Worm (Caenorhabditis elegans) whole organism, L2 larva: ENCODE results near the gene C16C10.9.
A peak's percentile ranks its signal among the peaks of the same experiment; 100 is the strongest.

Experiments used
- C34F6.9 ChIP-seq: fragments of 150-350 bp; optimal IDR thresholded peaks from 2 replicates; lab custom pipeline; 2014; ENCODE audit warnings: missing biosample characterization, missing genetic modification characterization
- F13H6.1 ChIP-seq: sonication (generic microtip); optimal IDR thresholded peaks from 2 replicates; lab custom pipeline; 2016; ENCODE audit warnings: missing genetic modification characterization, missing compliant biosample characterization
- R02D3.7 ChIP-seq: fragments of 150-350 bp; optimal IDR thresholded peaks from 2 replicates; lab custom pipeline; 2014; ENCODE audit warnings: missing biosample characterization, missing genetic modification characterization
- ZK546.5 ChIP-seq: sonication (generic microtip); optimal IDR thresholded peaks from 2 replicates; lab custom pipeline; 2017; ENCODE audit warnings: missing biosample characterization, missing genetic modification characterization
- aly-2 ChIP-seq: fragments of 150-350 bp; optimal IDR thresholded peaks from 2 replicates; lab custom pipeline; 2014; ENCODE audit warnings: missing biosample characterization, missing genetic modification characterization
- ama-1 ChIP-seq: fragments of 150-350 bp; optimal IDR thresholded peaks from 2 replicates; lab custom pipeline; 2018; ENCODE audit warnings: inconsistent platforms
- blmp-1 ChIP-seq: sonication (generic microtip); optimal IDR thresholded peaks from 2 replicates; lab custom pipeline; 2017; ENCODE audit warnings: missing genetic modification characterization, mild to moderate bottlenecking, missing compliant biosample characterization, antibody characterized with exemption, moderate library complexity; ENCODE audit not compliant: insufficient read depth
- ceh-16 ChIP-seq: fragments of 150-350 bp; optimal IDR thresholded peaks from 2 replicates; lab custom pipeline; 2014; ENCODE audit warnings: missing biosample characterization, missing genetic modification characterization
- ceh-82 ChIP-seq: fragments of 150-350 bp; optimal IDR thresholded peaks from 2 replicates; lab custom pipeline; 2014; ENCODE audit warnings: missing biosample characterization, missing genetic modification characterization
- dmd-4 ChIP-seq: sonication (generic microtip); optimal IDR thresholded peaks from 2 replicates; lab custom pipeline; 2017; ENCODE audit warnings: missing biosample characterization, missing genetic modification characterization
- gmeb-1 ChIP-seq: fragments of 150-350 bp; optimal IDR thresholded peaks from 2 replicates; lab custom pipeline; 2014; ENCODE audit warnings: missing biosample characterization, missing genetic modification characterization
- lin-11 ChIP-seq: fragments of 150-350 bp; sonication (generic microtip); optimal IDR thresholded peaks from 2 replicates; lab custom pipeline; 2014; ENCODE audit warnings: missing biosample characterization, missing genetic modification characterization, inconsistent platforms, mixed read lengths
- lin-13 ChIP-seq: fragments of 150-350 bp; optimal IDR thresholded peaks from 2 replicates; lab custom pipeline; 2014; ENCODE audit warnings: missing biosample characterization, missing genetic modification reagents, missing genetic modification characterization
- lin-39 ChIP-seq: fragments of 150-350 bp; optimal IDR thresholded peaks from 2 replicates; lab custom pipeline; 2014; ENCODE audit warnings: missing biosample characterization, missing genetic modification reagents, missing genetic modification characterization
- lsy-2 ChIP-seq, 2 experiments: fragments of 150-350 bp in 1 of 2; sonication (generic microtip) in 1 of 2; optimal IDR thresholded peaks; 2 replicates each; lab custom pipeline; 2014 to 2017; ENCODE audit warnings: missing biosample characterization in 2 of 2, missing genetic modification characterization in 2 of 2
- mab-5 ChIP-seq: fragments of 150-350 bp; optimal IDR thresholded peaks from 2 replicates; lab custom pipeline; 2014; ENCODE audit warnings: missing biosample characterization, missing genetic modification characterization
- mbf-1 ChIP-seq: sonication (generic microtip); optimal IDR thresholded peaks from 2 replicates; lab custom pipeline; 2017; ENCODE audit warnings: missing biosample characterization, missing genetic modification characterization
- mdl-1 ChIP-seq, 2 experiments: fragments of 150-350 bp in 1 of 2; sonication (generic microtip) in 1 of 2; optimal IDR thresholded peaks; 2 replicates each; lab custom pipeline; 2017; ENCODE audit warnings: missing biosample characterization in 2 of 2, missing genetic modification characterization in 2 of 2
- nhr-12 ChIP-seq: fragments of 150-350 bp; optimal IDR thresholded peaks from 2 replicates; lab custom pipeline; 2014; ENCODE audit warnings: missing biosample characterization, missing genetic modification characterization
- nhr-129 ChIP-seq: fragments of 150-350 bp; optimal IDR thresholded peaks from 2 replicates; lab custom pipeline; 2014; ENCODE audit warnings: missing biosample characterization, missing genetic modification characterization
- nhr-21 ChIP-seq: fragments of 150-350 bp; optimal IDR thresholded peaks from 2 replicates; lab custom pipeline; 2014; ENCODE audit warnings: missing biosample characterization, missing genetic modification characterization
- nhr-23 ChIP-seq: fragments of 150-350 bp; optimal IDR thresholded peaks from 2 replicates; lab custom pipeline; 2014; ENCODE audit warnings: missing biosample characterization, missing genetic modification reagents, missing genetic modification characterization
- nhr-237 ChIP-seq: fragments of 150-350 bp; optimal IDR thresholded peaks from 2 replicates; lab custom pipeline; 2014; ENCODE audit warnings: missing biosample characterization, missing genetic modification characterization
- nhr-77 ChIP-seq: fragments of 150-350 bp; optimal IDR thresholded peaks from 2 replicates; lab custom pipeline; 2014; ENCODE audit warnings: missing biosample characterization, missing genetic modification characterization
- sem-4 ChIP-seq: fragments of 150-350 bp; optimal IDR thresholded peaks from 2 replicates; lab custom pipeline; 2014; ENCODE audit warnings: missing biosample characterization, missing genetic modification reagents, missing genetic modification characterization
- skn-1 ChIP-seq: sonication (generic microtip); optimal IDR thresholded peaks from 2 replicates; lab custom pipeline; 2017; ENCODE audit warnings: missing biosample characterization, missing genetic modification characterization
- sma-9 ChIP-seq, 2 experiments: fragments of 150-350 bp in 1 of 2; sonication (generic microtip) in 1 of 2; optimal IDR thresholded peaks; 2 replicates each; lab custom pipeline; 2014 to 2016; ENCODE audit warnings: missing genetic modification characterization in 2 of 2, mild to moderate bottlenecking in 1 of 2, missing biosample characterization in 1 of 2, missing compliant biosample characterization in 1 of 2, missing genetic modification reagents in 1 of 2, moderate library complexity in 1 of 2
- snpc-4 ChIP-seq: fragments of 150-350 bp; optimal IDR thresholded peaks from 2 replicates; lab custom pipeline; 2014; ENCODE audit warnings: missing biosample characterization, missing genetic modification characterization
- unc-39 ChIP-seq: fragments of 150-350 bp; optimal IDR thresholded peaks from 2 replicates; lab custom pipeline; 2014; ENCODE audit warnings: missing biosample characterization, missing genetic modification characterization
- unc-55 ChIP-seq: fragments of 150-350 bp; sonication (generic microtip); optimal IDR thresholded peaks from 3 replicates; lab custom pipeline; 2014; ENCODE audit warnings: missing biosample characterization, missing genetic modification reagents, missing genetic modification characterization
- unc-62 ChIP-seq: fragments of 150-350 bp; optimal IDR thresholded peaks from 2 replicates; lab custom pipeline; 2014; ENCODE audit warnings: missing biosample characterization, missing genetic modification reagents, missing genetic modification characterization
- zag-1 ChIP-seq: fragments of 150-350 bp; optimal IDR thresholded peaks from 2 replicates; lab custom pipeline; 2014; ENCODE audit warnings: missing biosample characterization, missing genetic modification characterization
- ztf-11 ChIP-seq: sonication (generic microtip); optimal IDR thresholded peaks from 2 replicates; lab custom pipeline; 2017; ENCODE audit warnings: missing biosample characterization, missing genetic modification characterization

Gene C16C10.9

ce11 chrIII:4115085-4115484 is 42.1 kb downstream of the C16C10.9 start, which contains the start of gene unc-103:
Gene unc-103 (plus strand): TSS chrIII:4115385.
- no peak for TF ChIP-seq blmp-1
- no peak for TF ChIP-seq mbf-1 (tag; lab: Kevin White, UChicago)
- no peak for TF ChIP-seq gmeb-1 (tag; lab: Kevin White, UChicago)
- TF ChIP-seq mab-5 (tag; lab: Kevin White, UChicago), result no peak
- TF ChIP-seq unc-62 (GFP tag; lab: Kevin White, UChicago), result no peak
- no peak for TF ChIP-seq zag-1
- TF ChIP-seq aly-2 (tag; lab: Kevin White, UChicago), result no peak
- no peak for TF ChIP-seq nhr-77 (tag; lab: Kevin White, UChicago)
- TF ChIP-seq C34F6.9 (tag; lab: Kevin White, UChicago), result no peak
- TF ChIP-seq sem-4, result no peak
- TF ChIP-seq lsy-2 (tag; optimal IDR thresholded peaks at IDR 0.05; lab: Kevin White, UChicago), result no peak
- no peak for TF ChIP-seq unc-55 (GFP tag; lab: Kevin White, UChicago)
- TF ChIP-seq nhr-12 (tag; lab: Kevin White, UChicago), result no peak
- TF ChIP-seq, all 48 proteins: peak for 0

- TF ChIP-seq lsy-2 (tag; optimal IDR thresholded peaks at IDR 0.05; lab: Kevin White, UChicago) (peak in 1 of 2 experiments; percentile 52), ZK546.5 (tag; lab: Kevin White, UChicago) (no peak), C34F6.9 (tag; lab: Kevin White, UChicago) (peak; percentile 19), sem-4 (no peak), mab-5 (tag; lab: Kevin White, UChicago) (no peak), gmeb-1 (tag; lab: Kevin White, UChicago) (no peak), mbf-1 (tag; lab: Kevin White, UChicago) (no peak), sma-9 (GFP tag; optimal IDR thresholded peaks at IDR 0.05; lab: Kevin White, UChicago) (peak; percentile 47), sma-9 (tag; optimal IDR thresholded peaks at IDR 0.05; lab: Kevin White, UChicago) (no peak), nhr-237 (tag; lab: Kevin White, UChicago) (no peak), dmd-4 (tag; lab: Kevin White, UChicago) (no peak), lin-39 (tag; lab: Kevin White, UChicago) (no peak), unc-39 (no peak), F13H6.1 (tag; lab: Kevin White, UChicago) (peak; percentile 64), R02D3.7 (tag; lab: Kevin White, UChicago) (no peak), lin-11 (no peak)
These were observed 43.6 kb downstream of the C16C10.9 start for ce11 chrIII:4113594-4113993.

- no peak for TF ChIP-seq ZK546.5 (tag; lab: Kevin White, UChicago)
- TF ChIP-seq mab-5 (tag; lab: Kevin White, UChicago), result no peak
- no peak for TF ChIP-seq nhr-23 (tag; lab: Kevin White, UChicago)
- no peak for TF ChIP-seq nhr-12 (tag; lab: Kevin White, UChicago)
- no peak for TF ChIP-seq ztf-11 (tag; lab: Kevin White, UChicago)
These were observed 49.2 kb downstream of the C16C10.9 start for ce11 chrIII:4107929-4108520.

- no peak for TF ChIP-seq dmd-4 (tag; lab: Kevin White, UChicago)
- TF ChIP-seq ceh-82, result no peak
- no peak for TF ChIP-seq lin-39 (tag; lab: Kevin White, UChicago)
- TF ChIP-seq snpc-4 (tag; lab: Kevin White, UChicago), result no peak
- no peak for TF ChIP-seq gmeb-1 (tag; lab: Kevin White, UChicago)
- no peak for TF ChIP-seq mab-5 (tag; lab: Kevin White, UChicago)
- TF ChIP-seq ama-1 (lab: Kevin White, UChicago), result no peak
- TF ChIP-seq lin-13 (GFP tag; lab: Kevin White, UChicago), result no peak
- TF ChIP-seq F13H6.1 (tag; lab: Kevin White, UChicago), result no peak
- TF ChIP-seq nhr-21, result no peak
- TF ChIP-seq skn-1 (tag; lab: Kevin White, UChicago), result no peak
- no peak for TF ChIP-seq mdl-1 (tag; optimal IDR thresholded peaks at IDR 0.05; lab: Kevin White, UChicago)
- no peak for TF ChIP-seq nhr-129
- no peak for TF ChIP-seq lin-11
- no peak for TF ChIP-seq ceh-16
- TF ChIP-seq sma-9 (GFP tag; optimal IDR thresholded peaks at IDR 0.05; lab: Kevin White, UChicago), result no peak
- no peak for TF ChIP-seq sma-9 (tag; optimal IDR thresholded peaks at IDR 0.05; lab: Kevin White, UChicago)
- TF ChIP-seq sem-4, result no peak
- TF ChIP-seq R02D3.7 (tag; lab: Kevin White, UChicago), result no peak
These were observed 50.0 kb downstream of the C16C10.9 start for ce11 chrIII:4107227-4107626.
